Fruit fly (Drosophila melanogaster) whole organism: ENCODE measurements around the gene CG43184.

Experiments used
- Dll ChIP-seq: fragments of >200 bp; optimal IDR thresholded peaks from 2 replicates; lab custom pipeline; 2017
- EcR ChIP-seq, 2 experiments: fragments of >200 bp; optimal IDR thresholded peaks; 2 replicates each; lab custom pipeline; 2017; ENCODE audit warnings: missing biosample characterization in 2 of 2, missing genetic modification characterization in 2 of 2, missing genetic modification reagents in 2 of 2
- pan ChIP-seq: fragments of >200 bp; optimal IDR thresholded peaks from 2 replicates; lab custom pipeline; 2017
- psq ChIP-seq: fragments of >200 bp; optimal IDR thresholded peaks from 2 replicates; lab custom pipeline; 2017

dm6 chr3L:13843356-13843755 is 5.8 kb downstream of the CG43184 start, which contains the start of gene Tsp68C:
- TF ChIP-seq psq (no peak), EcR (GFP tag; optimal IDR thresholded peaks at IDR 0.05; lab: Kevin White, UChicago) (no peak), Dll (lab: Kevin White, UChicago) (no peak), pan (lab: Kevin White, UChicago) (no peak)
